Worm (Caenorhabditis elegans): Measurements from ENCODE around the gene str-56.

The str-56 gene

DNA sequence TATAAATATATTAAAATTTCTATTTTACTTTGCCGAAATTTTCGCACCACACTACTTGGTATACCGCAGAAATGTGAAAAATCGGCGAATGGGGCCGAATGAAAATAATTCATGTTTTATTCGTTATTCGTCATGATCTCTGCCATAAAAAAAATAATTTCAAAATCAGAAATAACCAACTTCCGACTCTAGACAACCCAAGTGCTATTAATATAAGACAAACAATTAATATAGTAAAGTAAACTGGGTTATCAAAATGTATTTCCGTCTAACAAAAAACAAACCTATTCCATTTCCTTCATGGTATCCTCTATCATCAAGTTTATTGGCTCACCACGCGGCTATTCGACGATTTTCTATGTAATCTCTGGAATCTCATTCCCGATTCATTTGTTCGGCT lies 6.5 kb upstream of the str-56 start, which contains the start of gene srh-293:
Gene srh-293 (plus strand): TSS at position 301 of the 400 bp plus-strand sequence.
- TF ChIP-seq Y105C5A.15 (GFP tag; IDR thresholded peaks at IDR 0.05) = no peak
- no peak for TF ChIP-seq lin-29 (GFP tag; IDR thresholded peaks at IDR 0.05)
- TF ChIP-seq nhr-11 (tag; optimal IDR thresholded peaks at IDR 0.05) = no peak
- no peak for TF ChIP-seq ceh-82 (tag; optimal IDR thresholded peaks at IDR 0.05)
- no peak for TF ChIP-seq zfp-3 (GFP tag; conservative IDR thresholded peaks at IDR 0.05)
- TF ChIP-seq pqm-1 (tag; optimal IDR thresholded peaks at IDR 0.05) = no peak
- no peak for TF ChIP-seq nhr-41 (GFP tag; IDR thresholded peaks at IDR 0.05)
- no peak for TF ChIP-seq arid-1 (GFP tag; conservative IDR thresholded peaks at IDR 0.05)
- no peak for TF ChIP-seq lin-13 (GFP tag; optimal IDR thresholded peaks at IDR 0.05)
- no peak for TF ChIP-seq T26A8.4 (GFP tag; IDR thresholded peaks at IDR 0.05)

DNA sequence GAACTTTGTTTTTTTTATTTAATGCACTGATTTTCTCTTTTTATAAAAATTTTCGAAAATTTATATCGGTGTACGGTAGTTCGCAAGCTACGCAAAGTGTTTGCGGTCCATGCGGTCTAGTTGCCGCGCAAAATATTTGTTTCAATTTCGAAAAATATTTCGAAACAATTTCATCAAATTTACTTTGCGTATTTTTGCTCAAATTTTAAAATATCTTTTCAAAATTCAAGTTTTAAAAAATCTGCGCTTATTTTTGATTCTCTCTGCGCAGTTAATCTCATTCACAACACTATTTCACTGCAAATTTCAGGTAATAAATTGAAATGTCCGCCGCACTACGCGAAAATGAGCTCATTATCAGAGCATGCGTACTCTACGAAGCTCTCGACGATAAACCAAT lies 5.0 kb upstream of the str-56 start, which contains the start of gene fbxa-197:
Gene fbxa-197 (plus strand): TSS at position 301 of the 400 bp plus-strand sequence.
- no peak for TF ChIP-seq Y75B8A.6 (GFP tag; IDR thresholded peaks at IDR 0.05)
- TF ChIP-seq nhr-6 (tag; optimal IDR thresholded peaks at IDR 0.05) = no peak
- no peak for TF ChIP-seq skn-1 (tag; optimal IDR thresholded peaks at IDR 0.05)
- no peak for TF ChIP-seq hlh-11 (tag; optimal IDR thresholded peaks at IDR 0.05)
- no peak for TF ChIP-seq nhr-25 (tag; optimal IDR thresholded peaks at IDR 0.05; ENCODE audit: borderline replicate concordance, insufficient read depth)
- no peak for TF ChIP-seq vab-7 (GFP tag; IDR thresholded peaks at IDR 0.05)
- TF ChIP-seq daf-8 (GFP tag; IDR thresholded peaks at IDR 0.05) = no peak
- TF ChIP-seq mdt-29 (GFP tag; IDR thresholded peaks at IDR 0.05) = no peak
- TF ChIP-seq tag-97 (GFP tag; IDR thresholded peaks at IDR 0.05) = no peak
- no peak for TF ChIP-seq mxl-3 (GFP tag; optimal IDR thresholded peaks at IDR 0.05)

DNA sequence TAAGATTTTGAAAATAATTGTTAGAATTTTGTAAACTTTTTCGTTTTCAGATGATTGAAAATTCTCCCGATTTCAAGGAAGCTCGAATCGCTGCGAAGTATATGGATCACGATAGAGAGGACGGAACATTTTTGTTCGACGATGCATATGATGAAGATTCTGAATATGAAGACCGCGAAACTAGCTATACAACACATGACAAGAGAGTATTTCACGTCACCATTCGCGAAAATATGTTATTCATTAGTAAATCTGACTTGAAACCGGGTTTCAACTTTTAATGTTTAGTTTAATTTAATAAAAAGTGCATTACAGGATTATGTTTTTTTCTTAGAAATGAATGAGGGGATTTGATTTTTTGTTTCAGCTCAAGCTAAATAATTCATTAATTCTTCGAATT lies 2.0 kb upstream of the str-56 start, which contains the start of gene str-57:
Gene str-57 (plus strand): TSS at position 301 of the 400 bp plus-strand sequence.
- no peak for TF ChIP-seq mxl-3 (GFP tag; optimal IDR thresholded peaks at IDR 0.05)
- TF ChIP-seq hlh-30 (tag; optimal IDR thresholded peaks at IDR 0.05; ENCODE audit: insufficient read depth) = no peak
- no peak for TF ChIP-seq fos-1 (tag; optimal IDR thresholded peaks at IDR 0.05)
- TF ChIP-seq aha-1 (tag) = peak; percentile 18

DNA sequence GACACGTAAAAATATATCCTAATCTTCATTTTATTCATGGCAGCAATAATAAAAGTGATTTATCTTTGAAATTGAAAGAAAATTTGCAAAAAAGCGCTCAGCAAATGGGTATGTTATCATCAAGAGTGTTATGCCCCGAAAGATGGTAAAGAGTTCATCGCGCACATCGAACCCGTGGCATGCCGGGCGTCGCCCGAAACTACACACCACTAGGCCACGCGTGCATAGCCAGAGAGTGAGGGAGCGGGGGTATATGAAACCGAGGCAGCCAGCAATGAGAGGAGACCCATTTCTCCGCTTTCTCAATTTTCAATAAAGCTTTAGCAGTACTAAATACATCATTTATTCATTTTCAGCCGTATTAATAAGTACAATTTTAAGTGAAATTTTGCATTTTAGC lies 1.4 kb downstream of the str-56 start:
- TF ChIP-seq R02D3.7 (tag; optimal IDR thresholded peaks at IDR 0.05) = no peak
- peak; percentile 59 for TF ChIP-seq F37D6.2 (tag; optimal IDR thresholded peaks at IDR 0.05)
- TF ChIP-seq dmd-6 (GFP tag; IDR thresholded peaks at IDR 0.05) = peak; percentile 89
- TF ChIP-seq duxl-1 (tag; optimal IDR thresholded peaks at IDR 0.05; ENCODE audit: poor library complexity) = peak; percentile 90
- no peak for TF ChIP-seq unc-62 (GFP tag; optimal IDR thresholded peaks at IDR 0.05 in 1 of 2)
- TF ChIP-seq unc-62 (tag; optimal IDR thresholded peaks at IDR 0.05) = peak; percentile 54
- TF ChIP-seq aha-1 (tag) = peak; percentile 64
- peak; percentile 97 for TF ChIP-seq nhr-111 (GFP tag; optimal IDR thresholded peaks at IDR 0.05)
- TF ChIP-seq ceh-20 (GFP tag; IDR thresholded peaks at IDR 0.05) = peak; percentile 69
- TF ChIP-seq madf-9 (GFP tag; conservative IDR thresholded peaks at IDR 0.05) = peak; percentile 93
- TF ChIP-seq unc-39 (tag; optimal IDR thresholded peaks at IDR 0.05) = no peak
- peak; percentile 97 for TF ChIP-seq Y75B8A.6 (GFP tag; IDR thresholded peaks at IDR 0.05)
- no peak for TF ChIP-seq nhr-102 (tag; optimal IDR thresholded peaks at IDR 0.05)
- TF ChIP-seq ces-1 (GFP tag; optimal IDR thresholded peaks at IDR 0.05) = peak; percentile 26
- TF ChIP-seq zfp-2 (tag; optimal IDR thresholded peaks at IDR 0.05) = peak; percentile 71
- TF ChIP-seq jun-1 (tag; optimal IDR thresholded peaks at IDR 0.05) = peak; percentile 78
- TF ChIP-seq zip-2 (tag; optimal IDR thresholded peaks at IDR 0.05) = peak; percentile 41
- peak; percentile 90 for TF ChIP-seq saeg-2 (GFP tag; IDR thresholded peaks at IDR 0.05)
- no peak for TF ChIP-seq ceh-28 (tag; optimal IDR thresholded peaks at IDR 0.05)
- TF ChIP-seq sdz-12 (GFP tag; optimal IDR thresholded peaks at IDR 0.05) = peak; percentile 97
- no peak for TF ChIP-seq fos-1 (tag; optimal IDR thresholded peaks at IDR 0.05)
- peak; percentile 98 for TF ChIP-seq hmg-1.1 (GFP tag; IDR thresholded peaks at IDR 0.05)
- TF ChIP-seq zip-11 (GFP tag; IDR thresholded peaks at IDR 0.05) = peak; percentile 85
- peak; percentile 77 for TF ChIP-seq zfp-3 (GFP tag; conservative IDR thresholded peaks at IDR 0.05)
- no peak for TF ChIP-seq skn-1 (tag; optimal IDR thresholded peaks at IDR 0.05)
- peak; percentile 85 for TF ChIP-seq dmd-9 (GFP tag; IDR thresholded peaks at IDR 0.05)
- TF ChIP-seq aly-2 (tag; optimal IDR thresholded peaks at IDR 0.05) = peak; percentile 74
- peak; percentile 27 for TF ChIP-seq nhr-10 (tag; optimal IDR thresholded peaks at IDR 0.05)
- 0 out of 2 replicates have a peak, but pooled peaks have one; percentile 45 for TF ChIP-seq tag-97 (GFP tag; IDR thresholded peaks at IDR 0.05)
- peak; percentile 96 for TF ChIP-seq daf-19 (GFP tag; conservative IDR thresholded peaks at IDR 0.05)

Data from whole organism, L4 larva.